Worm (Caenorhabditis elegans) whole organism, L1 larva: ENCODE data around the gene H39E23.3.

Source experiments
- C16A3.4 ChIP-seq: fragments of 150-350 bp; optimal IDR thresholded peaks from 2 replicates; lab custom pipeline; 2014; ENCODE audit warnings: missing biosample characterization, missing genetic modification characterization
- Y116A8C.19 ChIP-seq: sonication (generic microtip); optimal IDR thresholded peaks from 2 replicates; lab custom pipeline; 2016; ENCODE audit warnings: missing compliant biosample characterization, missing genetic modification characterization, borderline replicate concordance
- ama-1 ChIP-seq: fragments of 150-350 bp; optimal IDR thresholded peaks from 2 replicates; lab custom pipeline; 2014
- blmp-1 ChIP-seq: fragments of 150-350 bp; optimal IDR thresholded peaks from 2 replicates; lab custom pipeline; 2014; ENCODE audit warnings: missing biosample characterization, missing genetic modification characterization
- ceh-82 ChIP-seq, 3 experiments: fragments of 150-350 bp in 1 of 3; sonication (generic microtip) in 2 of 3; optimal IDR thresholded peaks; 2 replicates each; lab custom pipeline; 2014 to 2017; ENCODE audit warnings: missing biosample characterization in 3 of 3, missing genetic modification characterization in 3 of 3
- ceh-90 ChIP-seq: sonication (generic microtip); optimal IDR thresholded peaks from 2 replicates; lab custom pipeline; 2016; ENCODE audit warnings: missing genetic modification characterization, missing compliant biosample characterization
- ces-1 ChIP-seq: fragments of 150-350 bp; optimal IDR thresholded peaks from 2 replicates; lab custom pipeline; 2014; ENCODE audit warnings: missing biosample characterization, missing genetic modification reagents, missing genetic modification characterization
- dsc-1 ChIP-seq: sonication (generic microtip); optimal IDR thresholded peaks from 2 replicates; lab custom pipeline; 2016; ENCODE audit warnings: mild to moderate bottlenecking, missing genetic modification characterization, missing compliant biosample characterization
- ets-5 ChIP-seq: fragments of 200-800 bp; sonication (Bioruptor generic); IDR thresholded peaks from 2 replicates; pipeline ENCODE4 v1.3.6; 2022; ENCODE audit warnings: missing genetic modification characterization, missing compliant biosample characterization
- fkh-10 ChIP-seq: sonication (generic microtip); optimal IDR thresholded peaks from 2 replicates; lab custom pipeline; 2017; ENCODE audit warnings: missing biosample characterization, missing genetic modification reagents, missing genetic modification characterization
- fkh-8 ChIP-seq: sonication (generic microtip); optimal IDR thresholded peaks from 2 replicates; lab custom pipeline; 2016; ENCODE audit warnings: mild to moderate bottlenecking, missing genetic modification characterization, missing compliant biosample characterization
- grh-1 ChIP-seq: fragments of 200-800 bp; sonication (Bioruptor generic); IDR thresholded peaks from 2 replicates; pipeline ENCODE4 v1.3.6; 2022; ENCODE audit warnings: missing genetic modification reagents, missing genetic modification characterization, missing compliant biosample characterization
- hlh-17 ChIP-seq: fragments of 200-800 bp; sonication (Bioruptor generic); optimal IDR thresholded peaks from 2 replicates; lab custom pipeline; 2018; ENCODE audit warnings: missing genetic modification characterization, mild to moderate bottlenecking, missing compliant biosample characterization, moderate library complexity, borderline replicate concordance
- hpl-2 ChIP-seq: fragments of 150-350 bp; optimal IDR thresholded peaks from 2 replicates; lab custom pipeline; 2014; ENCODE audit warnings: missing biosample characterization, missing genetic modification reagents, missing genetic modification characterization
- lin-13 ChIP-seq: fragments of 150-350 bp; optimal IDR thresholded peaks from 2 replicates; lab custom pipeline; 2014; ENCODE audit warnings: missing biosample characterization, missing genetic modification reagents, missing genetic modification characterization
- lir-3 ChIP-seq: sonication (generic microtip); optimal IDR thresholded peaks from 2 replicates; lab custom pipeline; 2016; ENCODE audit warnings: mild to moderate bottlenecking, missing genetic modification characterization, moderate library complexity, missing compliant biosample characterization; ENCODE audit not compliant: poor library complexity
- lsy-2 ChIP-seq, 2 experiments: fragments of 150-350 bp; optimal IDR thresholded peaks; 2 replicates each; lab custom pipeline; 2014; ENCODE audit warnings: missing biosample characterization in 2 of 2, missing genetic modification characterization in 2 of 2
- mab-9 ChIP-seq: fragments of 200-800 bp; sonication (Bioruptor generic); IDR thresholded peaks from 2 replicates; pipeline ENCODE4 v1.3.6; 2022; ENCODE audit warnings: missing genetic modification reagents, missing genetic modification characterization, missing compliant biosample characterization
- mdl-1 ChIP-seq, 2 experiments: fragments of 150-350 bp; optimal IDR thresholded peaks; 2 replicates each; lab custom pipeline; 2014 to 2017; ENCODE audit warnings: missing biosample characterization in 2 of 2, missing genetic modification characterization in 2 of 2, inconsistent platforms in 1 of 2
- mep-1 ChIP-seq: fragments of 150-350 bp; optimal IDR thresholded peaks from 2 replicates; lab custom pipeline; 2014; ENCODE audit warnings: missing biosample characterization, missing genetic modification characterization
- nhr-19 ChIP-seq: fragments of 200-800 bp; sonication (Bioruptor generic); conservative IDR thresholded peaks from 2 replicates; pipeline ENCODE4 v1.3.6; 2022; ENCODE audit warnings: missing genetic modification characterization, missing compliant biosample characterization
- nhr-237 ChIP-seq: fragments of 150-350 bp; optimal IDR thresholded peaks from 2 replicates; lab custom pipeline; 2014; ENCODE audit warnings: missing biosample characterization, missing genetic modification characterization
- nhr-47 ChIP-seq: sonication (generic microtip); optimal IDR thresholded peaks from 2 replicates; lab custom pipeline; 2016; ENCODE audit warnings: mild to moderate bottlenecking, missing genetic modification characterization, moderate library complexity, missing compliant biosample characterization
- nhr-84 ChIP-seq: sonication (generic microtip); optimal IDR thresholded peaks from 2 replicates; lab custom pipeline; 2017; ENCODE audit warnings: missing biosample characterization, missing genetic modification characterization
- nhr-90 ChIP-seq: sonication (generic microtip); optimal IDR thresholded peaks from 2 replicates; lab custom pipeline; 2016; ENCODE audit warnings: mild to moderate bottlenecking, missing genetic modification characterization, missing compliant biosample characterization; ENCODE audit not compliant: poor library complexity
- pag-3 ChIP-seq: sonication (generic microtip); optimal IDR thresholded peaks from 2 replicates; lab custom pipeline; 2017; ENCODE audit warnings: missing genetic modification characterization, mild to moderate bottlenecking, missing compliant biosample characterization, antibody characterized with exemption, borderline replicate concordance; ENCODE audit not compliant: insufficient read depth
- pax-3 ChIP-seq: fragments of 200-800 bp; sonication (Bioruptor generic); optimal IDR thresholded peaks from 2 replicates; lab custom pipeline; 2018; ENCODE audit warnings: mild to moderate bottlenecking, missing genetic modification characterization, moderate library complexity, missing compliant biosample characterization
- pqm-1 ChIP-seq: sonication (generic microtip); optimal IDR thresholded peaks from 3 replicates; lab custom pipeline; 2017; ENCODE audit warnings: missing biosample characterization, missing genetic modification characterization
- skn-1 ChIP-seq: fragments of 150-350 bp; optimal IDR thresholded peaks from 2 replicates; lab custom pipeline; 2014; ENCODE audit warnings: missing biosample characterization, missing genetic modification characterization
- snpc-4 ChIP-seq: fragments of 150-350 bp; optimal IDR thresholded peaks from 2 replicates; lab custom pipeline; 2014; ENCODE audit warnings: missing biosample characterization, missing genetic modification characterization
- snu-23 ChIP-seq: sonication (generic microtip); optimal IDR thresholded peaks from 2 replicates; lab custom pipeline; 2016; ENCODE audit warnings: missing genetic modification characterization, missing compliant biosample characterization
- sptf-1 ChIP-seq: fragments of 150-350 bp; optimal IDR thresholded peaks from 2 replicates; lab custom pipeline; 2014; ENCODE audit warnings: missing biosample characterization, missing genetic modification characterization
- unc-130 ChIP-seq: fragments of 150-350 bp; optimal IDR thresholded peaks from 2 replicates; lab custom pipeline; 2017; ENCODE audit warnings: missing biosample characterization, missing genetic modification characterization, inconsistent platforms
- unc-30 ChIP-seq: sonication (generic microtip); optimal IDR thresholded peaks from 2 replicates; lab custom pipeline; 2017; ENCODE audit warnings: missing biosample characterization, missing genetic modification characterization
- unc-62 ChIP-seq: fragments of 150-350 bp; optimal IDR thresholded peaks from 2 replicates; lab custom pipeline; 2014; ENCODE audit warnings: missing biosample characterization, missing genetic modification reagents, missing genetic modification characterization
- unc-86 ChIP-seq: sonication (generic microtip); optimal IDR thresholded peaks from 2 replicates; lab custom pipeline; 2016; ENCODE audit warnings: missing genetic modification characterization, missing compliant biosample characterization
- unc-98 ChIP-seq: fragments of 200-800 bp; sonication (Bioruptor generic); IDR thresholded peaks from 2 replicates; pipeline ENCODE4 v1.3.6; 2022; ENCODE audit warnings: missing genetic modification characterization, missing compliant biosample characterization
- zag-1 ChIP-seq: fragments of 150-350 bp; optimal IDR thresholded peaks from 2 replicates; lab custom pipeline; 2014; ENCODE audit warnings: missing biosample characterization, missing genetic modification characterization

Gene H39E23.3

DNA sequence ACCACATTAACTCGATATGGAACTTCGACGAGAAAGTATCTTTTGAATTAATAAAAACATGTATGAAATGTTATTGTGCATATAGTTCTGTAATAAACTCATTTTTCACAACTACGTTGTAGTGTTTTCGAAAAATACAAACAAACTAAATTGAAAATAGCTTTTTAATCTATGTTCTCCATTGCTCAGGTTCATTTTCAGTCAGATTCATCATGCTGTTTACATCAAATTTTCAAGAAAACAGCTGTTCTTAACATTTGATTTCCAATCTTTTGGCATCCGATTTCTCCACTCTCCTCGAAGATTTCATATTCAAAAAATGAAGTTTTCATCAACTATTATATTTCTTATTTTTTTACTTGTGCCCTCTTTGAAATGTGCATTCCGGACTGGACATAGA lies 2.4 kb downstream of the H39E23.3 start, which contains the start of gene H39E23.2:
Gene H39E23.2 (plus strand): TSS at position 301 of the 400 bp plus-strand sequence.
- TF ChIP-seq snu-23 (GFP tag; lab: Kevin White, UChicago) (no peak), snpc-4 (tag; lab: Kevin White, UChicago) (no peak), nhr-84 (tag; lab: Kevin White, UChicago) (no peak), ama-1 (lab: Kevin White, UChicago) (no peak), sptf-1 (tag; lab: Kevin White, UChicago) (no peak), nhr-90 (tag; lab: Kevin White, UChicago) (no peak), lin-13 (GFP tag; lab: Kevin White, UChicago) (no peak), ceh-90 (tag; lab: Kevin White, UChicago) (no peak), ceh-82 (tag; optimal IDR thresholded peaks at IDR 0.05; lab: Kevin White, UChicago) (no peak), grh-1 (GFP tag; lab: Robert Waterston, UW) (no peak), hlh-17 (GFP tag; lab: Kevin White, UChicago) (no peak), pqm-1 (tag; lab: Kevin White, UChicago) (no peak), mdl-1 (tag; optimal IDR thresholded peaks at IDR 0.05; lab: Kevin White, UChicago) (no peak), dsc-1 (no peak), fkh-10 (no peak), hpl-2 (GFP tag; lab: Kevin White, UChicago) (no peak), unc-62 (GFP tag; lab: Kevin White, UChicago) (no peak)

- no peak for TF ChIP-seq Y116A8C.19
- no peak for TF ChIP-seq unc-130 (tag; lab: Kevin White, UChicago)
- no peak for TF ChIP-seq fkh-8 (tag; lab: Kevin White, UChicago)
- TF ChIP-seq mab-9 (GFP tag; lab: Robert Waterston, UW), result no peak
- no peak for TF ChIP-seq unc-98 (GFP tag; lab: Robert Waterston, UW)
- no peak for TF ChIP-seq C16A3.4 (tag; lab: Kevin White, UChicago)
- no peak for TF ChIP-seq nhr-19 (GFP tag; lab: Robert Waterston, UW)
- TF ChIP-seq hpl-2 (GFP tag; lab: Kevin White, UChicago), result no peak
- no peak for TF ChIP-seq unc-62 (GFP tag; lab: Kevin White, UChicago)
- TF ChIP-seq pax-3 (tag; lab: Kevin White, UChicago), result no peak
- TF ChIP-seq skn-1, result no peak
Observed at ce11 chrV:14120674-14121073, 13.1 kb downstream of the H39E23.3 start.

- TF ChIP-seq pqm-1 (tag; lab: Kevin White, UChicago) (no peak), unc-86 (no peak), C16A3.4 (tag; lab: Kevin White, UChicago) (no peak), lsy-2 (tag; optimal IDR thresholded peaks at IDR 0.05; lab: Kevin White, UChicago) (no peak), ces-1 (no peak), ama-1 (lab: Kevin White, UChicago) (no peak), unc-62 (GFP tag; lab: Kevin White, UChicago) (no peak), grh-1 (GFP tag; lab: Robert Waterston, UW) (no peak), mep-1 (tag; lab: Kevin White, UChicago) (no peak), blmp-1 (no peak), nhr-19 (GFP tag; lab: Robert Waterston, UW) (no peak), sptf-1 (tag; lab: Kevin White, UChicago) (no peak), unc-30 (tag; lab: Kevin White, UChicago) (no peak), pag-3 (tag; lab: Kevin White, UChicago) (no peak), nhr-237 (no peak), nhr-47 (tag; lab: Kevin White, UChicago) (no peak), lir-3 (no peak), zag-1 (no peak), ets-5 (GFP tag; lab: Robert Waterston, UW) (no peak)
Observed at ce11 chrV:14123176-14123575, 15.6 kb downstream of the H39E23.3 start.
